Fruit fly (Drosophila melanogaster) whole organism: ENCODE data around the gene CG31300.

Experiments used
- CG8478 ChIP-seq: fragments of >200 bp; optimal IDR thresholded peaks from 2 replicates; lab custom pipeline; 2018; ENCODE audit warnings: inconsistent platforms
- Dll ChIP-seq: fragments of >200 bp; optimal IDR thresholded peaks from 2 replicates; lab custom pipeline; 2017
- EcR ChIP-seq, 2 experiments: fragments of >200 bp; optimal IDR thresholded peaks; 2 replicates each; lab custom pipeline; 2017; ENCODE audit warnings: missing biosample characterization in 2 of 2, missing genetic modification characterization in 2 of 2, missing genetic modification reagents in 2 of 2
- psq ChIP-seq: fragments of >200 bp; optimal IDR thresholded peaks from 2 replicates; lab custom pipeline; 2017

- TF ChIP-seq EcR (GFP tag; optimal IDR thresholded peaks at IDR 0.05; lab: Kevin White, UChicago) (no peak), CG8478 (lab: Kevin White, UChicago) (no peak), psq (lab: Kevin White, UChicago) (no peak), Dll (lab: Kevin White, UChicago) (no peak)
Observed at dm6 chr3R:25283209-25283670, at the start of gene CG31300.
